Worm (Caenorhabditis elegans): ENCODE results near the gene srh-274.
"Not testable (repeated sequence)": the region's sequence is repeated elsewhere in the genome, so short reads cannot be mapped to it uniquely, and the experiment has no call there.

- TF ChIP-seq hlh-11 (tag; optimal IDR thresholded peaks at IDR 0.05); mxl-3 (GFP tag; optimal IDR thresholded peaks at IDR 0.05); nhr-6 (tag; optimal IDR thresholded peaks at IDR 0.05); fkh-10 (GFP tag; optimal IDR thresholded peaks at IDR 0.05); lin-13 (GFP tag; optimal IDR thresholded peaks at IDR 0.05); php-3 (GFP tag; IDR thresholded peaks at IDR 0.05); egl-43 (GFP tag; IDR thresholded peaks at IDR 0.05); lin-1 (GFP tag; IDR thresholded peaks at IDR 0.05); nhr-77 (tag; optimal IDR thresholded peaks at IDR 0.05); F37D6.2 (tag; optimal IDR thresholded peaks at IDR 0.05); hlh-30 (tag; optimal IDR thresholded peaks at IDR 0.05; ENCODE audit: insufficient read depth); pqm-1 (tag; optimal IDR thresholded peaks at IDR 0.05); unc-62 (GFP tag; optimal IDR thresholded peaks at IDR 0.05 in 1 of 2); unc-62 (tag; optimal IDR thresholded peaks at IDR 0.05): not testable (repeated sequence)
Measured at ce11 chrII:966962-967361, 16.0 kb upstream of the srh-274 start, which contains the start of gene fbxc-18.
